Fruit fly (Drosophila melanogaster): ENCODE measurements around the gene CG43131.

The CG43131 gene

DNA sequence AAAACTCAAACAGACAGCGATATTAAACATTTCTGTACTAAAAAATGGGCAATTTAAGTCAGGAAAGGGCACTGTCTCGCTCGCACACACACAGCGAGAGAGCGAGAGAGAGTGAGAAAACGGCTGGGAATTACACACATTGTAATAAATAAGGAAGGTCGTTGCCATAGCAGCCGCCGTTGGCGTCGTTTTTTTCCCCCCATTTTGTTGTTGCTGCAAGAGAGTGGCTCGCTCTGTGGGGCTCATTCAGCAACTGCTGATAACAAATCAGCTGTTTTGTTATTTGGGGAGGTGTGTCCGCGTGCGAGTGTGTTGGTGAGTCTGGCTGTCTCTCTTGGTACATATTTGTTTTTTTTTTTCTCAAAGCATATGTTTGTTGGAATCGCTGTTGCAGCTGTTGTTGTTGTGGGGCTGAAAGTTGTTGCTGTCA lies 21.1 kb downstream of the CG43131 start:
- no peak for TF ChIP-seq noc (tag; optimal IDR thresholded peaks at IDR 0.05)

DNA sequence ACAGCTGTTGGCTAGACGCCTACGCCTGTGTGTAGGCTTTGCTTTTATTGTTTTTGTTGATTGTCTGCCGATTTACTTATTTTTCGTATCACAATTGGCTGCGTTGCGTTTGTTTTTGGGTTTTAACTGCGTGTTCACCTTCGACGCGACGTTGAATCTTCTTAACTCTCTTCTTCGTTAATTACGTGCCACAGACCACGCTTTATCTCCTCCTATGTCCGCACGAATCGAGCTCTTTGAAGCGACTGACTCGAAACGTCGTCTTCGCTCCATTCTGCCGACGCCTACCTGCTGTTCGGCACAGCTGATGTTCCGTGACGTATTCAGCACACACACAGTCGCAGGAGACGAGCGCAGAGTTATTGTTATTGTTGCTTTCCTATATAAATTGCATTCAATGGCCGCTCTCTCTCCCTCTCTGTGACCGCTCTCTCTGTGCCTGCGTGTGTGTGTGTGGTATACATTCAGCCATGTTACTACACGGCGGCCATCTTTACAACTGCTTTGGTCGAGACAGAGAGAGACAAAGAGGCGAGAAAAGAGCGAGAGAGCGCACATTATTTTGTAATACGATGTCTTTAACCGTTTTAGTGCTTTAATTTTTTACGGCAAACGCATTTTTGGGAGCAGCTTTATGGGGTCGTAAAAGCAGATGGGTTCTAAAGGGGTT lies 22.0 kb downstream of the CG43131 start, which contains the start of gene corto:
Gene corto, minus strand, starts transcription at position 251 of the 670 bp plus-strand sequence.
- TF ChIP-seq noc (tag; optimal IDR thresholded peaks at IDR 0.05) = no peak

DNA sequence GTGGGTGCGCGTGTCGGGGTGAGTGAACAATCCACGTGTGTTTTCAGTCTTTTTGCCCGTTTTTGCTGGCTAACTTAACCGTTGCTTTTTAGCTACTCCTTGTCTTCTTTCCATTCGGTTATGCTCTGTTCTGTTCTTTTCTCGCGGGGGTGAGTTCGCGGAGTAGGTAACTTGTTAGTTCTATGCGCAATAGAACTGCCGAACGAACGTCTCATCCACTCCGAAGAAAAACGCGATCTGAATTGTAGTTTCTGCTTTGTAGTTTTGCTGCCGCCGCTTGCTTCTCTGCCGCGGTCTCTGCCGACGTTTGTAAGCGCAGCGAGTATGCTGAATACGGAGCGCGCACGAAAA lies 22.5 kb downstream of the CG43131 start:
- TF ChIP-seq noc (tag; optimal IDR thresholded peaks at IDR 0.05) = no peak

DNA sequence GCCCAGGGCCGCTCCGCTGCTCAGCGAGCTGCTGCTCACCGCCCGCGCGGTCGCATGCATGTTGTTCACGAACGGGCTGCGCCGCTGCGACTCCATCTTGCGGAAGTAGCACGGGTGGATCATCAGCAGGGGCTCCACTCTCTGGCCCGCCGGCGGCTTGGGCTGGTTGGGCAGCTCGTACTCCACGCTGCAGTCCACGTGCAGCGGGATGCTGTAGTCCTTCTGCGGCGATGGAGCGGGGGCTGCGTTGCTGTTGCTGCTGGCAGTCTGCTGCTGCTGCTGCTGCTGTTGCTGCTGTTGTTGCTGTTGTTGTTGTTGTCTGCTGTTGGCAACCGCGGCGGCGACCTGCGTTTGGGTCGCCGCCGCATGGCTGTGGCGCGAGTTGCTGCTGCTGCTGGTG lies 23.6 kb downstream of the CG43131 start:
- TF ChIP-seq noc (tag; optimal IDR thresholded peaks at IDR 0.05) = no peak

DNA sequence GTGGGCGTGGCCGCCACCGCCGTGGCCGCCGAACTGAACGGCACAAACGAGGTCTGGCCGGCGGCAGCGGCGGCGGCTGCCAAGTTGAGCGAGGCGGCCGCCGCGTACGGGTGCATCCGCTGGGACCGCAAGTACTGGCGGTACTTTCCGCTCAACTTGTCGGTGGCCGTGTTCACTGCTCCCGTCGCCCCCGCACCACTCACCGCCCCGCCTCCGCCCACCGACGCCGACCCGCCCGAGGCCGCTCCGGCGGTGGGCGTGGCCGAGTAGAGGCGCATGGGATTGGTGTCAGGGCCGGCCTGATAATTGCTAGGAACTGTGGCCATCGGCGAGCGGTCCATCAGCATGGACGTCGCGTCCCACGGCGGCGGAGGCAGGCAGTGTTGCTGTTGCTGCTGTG lies 24.6 kb downstream of the CG43131 start:
- TF ChIP-seq noc (tag; optimal IDR thresholded peaks at IDR 0.05) = no peak

DNA sequence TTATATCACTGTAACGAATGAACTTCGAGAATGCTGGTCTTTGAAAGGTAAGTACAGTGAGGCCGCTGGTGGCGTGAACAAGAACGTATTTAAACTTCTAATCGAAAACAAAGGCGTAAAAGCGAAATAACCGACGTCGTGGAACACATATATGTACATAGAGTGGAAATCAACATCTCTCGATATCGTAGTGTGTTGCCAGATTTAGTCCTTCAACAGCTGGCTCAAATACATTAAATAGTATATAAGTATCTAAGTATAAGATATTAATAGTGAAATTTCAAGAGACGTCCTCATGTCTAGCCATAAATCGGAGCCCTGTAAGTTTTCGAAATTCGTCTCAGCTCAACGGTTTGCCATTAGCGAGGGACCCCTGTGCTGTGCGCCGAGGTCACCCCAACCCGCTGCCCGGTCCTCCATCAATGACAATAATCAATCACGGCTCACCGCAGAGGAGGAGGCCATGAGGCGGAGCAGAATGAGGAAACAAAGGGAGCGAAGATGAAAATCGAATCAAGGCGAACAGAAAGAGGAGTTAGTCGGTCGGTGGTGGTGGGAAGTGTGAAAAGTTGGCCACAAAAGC lies 25.9 kb downstream of the CG43131 start:
- no peak for TF ChIP-seq noc (tag; optimal IDR thresholded peaks at IDR 0.05)

DNA sequence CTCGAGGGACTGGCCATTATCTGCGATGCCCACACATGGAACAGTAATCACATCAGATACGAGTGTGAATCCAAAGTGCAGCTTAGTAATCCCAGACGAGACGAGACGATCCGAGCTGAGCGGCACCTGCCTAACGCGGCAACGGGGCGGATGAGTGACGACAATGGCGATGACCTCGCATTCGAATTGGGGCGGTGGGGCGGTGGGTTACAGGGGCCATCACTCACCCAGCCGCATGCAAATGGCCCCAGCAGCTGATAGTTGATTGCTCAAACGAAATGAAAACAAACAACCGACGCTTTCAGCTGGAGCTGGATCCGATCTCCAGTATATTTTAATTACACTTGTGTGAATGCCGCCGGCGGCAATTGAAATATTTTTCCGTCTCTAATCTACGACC lies 27.3 kb downstream of the CG43131 start:
- no peak for TF ChIP-seq noc (tag; optimal IDR thresholded peaks at IDR 0.05)

DNA sequence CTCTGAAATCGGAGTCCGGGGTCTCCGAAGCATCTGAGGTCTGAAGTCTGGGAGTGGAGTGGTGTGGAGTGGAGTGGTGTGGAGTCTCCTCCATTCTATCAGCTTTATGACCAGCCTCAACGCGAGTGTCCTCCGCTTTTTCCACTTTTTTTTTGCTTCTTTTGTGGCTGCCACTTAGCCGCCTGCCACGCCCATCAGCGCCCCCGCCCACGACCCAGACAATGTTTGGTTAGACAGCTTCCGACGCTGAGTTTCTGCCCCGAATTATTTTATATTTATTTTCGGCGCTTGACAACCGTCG lies 28.5 kb downstream of the CG43131 start:
- TF ChIP-seq noc (tag; optimal IDR thresholded peaks at IDR 0.05) = no peak

DNA sequence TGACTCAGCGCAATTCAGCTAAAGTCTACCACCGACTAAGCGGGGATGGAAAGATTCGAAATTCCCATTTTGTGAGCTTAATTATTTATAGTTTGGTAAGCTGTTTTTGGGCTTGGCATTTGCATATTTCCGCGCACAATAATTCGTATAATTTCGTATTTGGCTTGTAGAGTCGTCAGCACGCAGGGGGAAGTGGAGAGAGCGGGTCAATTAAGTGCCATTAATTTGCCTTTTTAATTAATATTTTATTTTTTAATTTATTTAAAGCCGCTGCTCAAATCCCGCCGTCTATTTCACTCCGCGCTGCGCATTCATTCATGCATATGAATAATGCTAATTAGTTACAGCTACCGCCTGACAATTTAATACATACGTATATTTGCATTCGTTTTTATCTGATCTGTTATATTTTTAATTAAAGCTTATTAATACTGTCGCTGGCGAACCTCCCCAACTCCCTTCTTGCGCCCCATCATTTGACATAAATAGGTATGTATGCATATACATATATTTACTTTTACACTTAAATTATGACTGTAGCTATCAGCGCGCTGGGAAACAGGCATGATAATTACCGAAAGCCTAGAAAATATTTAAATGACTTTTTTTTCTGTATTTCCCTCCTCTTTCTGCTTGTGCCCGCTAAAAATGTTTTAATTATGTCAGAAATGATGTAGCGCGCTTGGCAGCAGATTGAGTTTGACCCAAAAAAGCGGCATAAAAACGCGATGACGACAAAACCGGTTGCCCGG lies 29.0 kb downstream of the CG43131 start:
- no peak for TF ChIP-seq noc (tag; optimal IDR thresholded peaks at IDR 0.05)

DNA sequence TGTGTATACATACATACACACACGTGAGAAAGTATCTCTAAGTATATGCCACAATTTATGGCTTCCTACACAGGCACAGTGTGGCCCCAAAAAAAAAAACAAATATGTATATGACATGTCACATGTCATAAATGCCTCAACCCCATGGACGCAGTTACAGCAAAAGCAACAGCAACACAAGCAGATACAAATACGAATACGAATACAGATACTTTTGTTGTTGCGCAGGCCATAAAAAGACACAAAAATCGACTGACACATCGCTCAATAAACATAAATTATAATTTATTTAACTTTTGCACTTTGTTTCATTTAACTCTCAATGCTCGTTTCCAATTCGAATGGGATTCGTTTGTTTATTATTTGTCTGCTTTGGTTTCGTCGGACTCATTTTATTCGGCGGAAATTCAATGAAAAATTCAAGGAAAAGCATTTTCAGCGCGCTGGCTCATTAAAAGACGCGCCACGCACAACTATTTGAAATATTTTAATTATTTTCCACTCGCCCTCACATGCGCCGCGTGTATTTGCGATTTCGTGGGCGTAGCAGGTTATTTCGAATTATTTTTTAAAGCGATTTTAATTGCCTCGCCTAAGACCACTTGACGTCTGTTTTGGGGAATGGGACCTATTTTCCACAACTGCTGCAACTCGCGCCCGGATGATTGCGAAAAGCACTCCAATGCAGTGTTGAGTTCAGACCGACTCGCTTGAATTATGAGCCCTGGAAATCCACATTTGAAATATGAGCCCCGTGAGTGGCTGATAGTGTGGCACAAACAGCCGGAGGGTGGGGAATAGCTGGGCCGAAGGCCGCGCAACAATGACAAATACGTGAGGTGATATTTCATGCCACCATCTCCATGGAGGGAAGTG lies 31.9 kb downstream of the CG43131 start:
- no peak for TF ChIP-seq noc (tag; optimal IDR thresholded peaks at IDR 0.05)

DNA sequence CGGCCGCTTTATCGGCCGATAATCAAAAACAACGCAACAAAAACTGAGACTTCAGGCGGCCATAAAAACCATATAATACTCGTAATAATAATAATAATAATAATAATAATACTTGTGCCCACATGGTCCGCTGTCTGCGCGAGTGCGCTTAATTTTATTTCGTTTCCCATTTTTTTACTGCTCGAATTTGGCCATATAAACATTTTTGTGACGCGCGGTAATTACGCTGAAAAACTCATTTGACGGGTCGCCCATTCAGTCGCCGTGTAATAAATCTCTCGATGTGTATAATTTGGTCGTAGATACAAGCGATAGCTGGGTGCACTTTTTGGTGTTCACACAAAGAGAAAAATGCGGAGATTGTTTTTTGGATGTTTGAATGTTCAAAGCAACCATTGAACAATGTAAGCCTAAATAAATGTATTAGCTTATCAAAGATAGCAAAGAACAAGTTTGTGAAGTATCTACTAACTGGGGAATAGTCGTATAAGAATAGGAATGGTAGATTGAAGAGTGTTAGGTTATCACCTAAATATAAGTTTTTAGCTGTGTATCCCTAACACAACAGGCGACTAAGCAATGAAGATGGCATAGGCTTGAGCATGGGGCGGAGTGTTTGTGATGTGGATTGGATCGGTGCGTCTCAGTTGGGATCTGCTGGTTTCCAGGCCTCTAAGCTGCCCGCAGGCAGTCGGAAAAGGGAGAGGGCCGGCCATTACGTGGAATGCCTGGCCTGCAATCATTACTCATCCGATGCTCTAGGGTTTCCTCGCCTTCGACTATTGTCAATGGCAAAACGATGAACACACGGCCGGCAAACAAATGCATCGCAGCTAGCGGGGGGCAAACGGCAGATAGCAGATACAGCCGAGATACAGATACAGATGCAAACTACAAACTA lies 32.8 kb downstream of the CG43131 start:
- no peak for TF ChIP-seq noc (tag; optimal IDR thresholded peaks at IDR 0.05)

DNA sequence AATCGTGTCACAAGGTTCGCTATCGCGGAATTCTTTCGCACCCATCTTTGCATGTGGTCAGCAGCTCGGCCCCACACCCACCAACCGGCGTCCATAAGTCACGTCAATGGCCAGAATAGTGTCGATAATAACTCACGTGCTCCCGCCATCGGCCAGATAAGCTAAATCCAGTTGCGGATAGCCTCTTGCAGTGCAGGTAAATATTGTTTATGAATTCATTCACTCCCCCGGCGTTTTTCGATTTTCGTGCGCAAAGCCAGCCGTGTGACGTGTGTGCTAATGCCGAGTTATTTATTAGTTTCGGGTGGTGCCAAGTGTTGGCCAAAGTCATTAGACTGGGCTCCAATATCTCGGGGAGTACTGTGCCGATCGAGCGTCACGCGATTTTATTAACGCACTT lies 35.2 kb downstream of the CG43131 start:
- no peak for TF ChIP-seq noc (tag; optimal IDR thresholded peaks at IDR 0.05)

DNA sequence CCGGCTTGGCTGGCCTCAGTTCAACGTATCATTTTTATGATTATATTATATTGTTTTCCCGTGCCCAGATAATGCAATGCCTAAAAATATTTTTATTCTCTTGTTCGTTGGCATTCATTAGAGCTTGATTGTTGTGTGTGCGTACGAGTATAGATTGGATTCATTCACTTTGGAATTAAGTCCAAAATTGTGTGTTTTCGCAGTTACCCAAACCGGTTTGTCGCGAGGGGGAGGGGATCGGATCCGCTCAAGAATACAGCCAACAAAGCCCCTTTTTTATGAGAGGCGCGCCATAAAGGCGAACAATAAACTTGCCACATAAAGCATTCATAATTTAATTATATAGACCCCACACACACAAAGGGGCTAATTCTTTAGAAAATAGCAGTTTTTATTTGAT lies 41.6 kb downstream of the CG43131 start:
- no peak for TF ChIP-seq noc (tag; optimal IDR thresholded peaks at IDR 0.05)

DNA sequence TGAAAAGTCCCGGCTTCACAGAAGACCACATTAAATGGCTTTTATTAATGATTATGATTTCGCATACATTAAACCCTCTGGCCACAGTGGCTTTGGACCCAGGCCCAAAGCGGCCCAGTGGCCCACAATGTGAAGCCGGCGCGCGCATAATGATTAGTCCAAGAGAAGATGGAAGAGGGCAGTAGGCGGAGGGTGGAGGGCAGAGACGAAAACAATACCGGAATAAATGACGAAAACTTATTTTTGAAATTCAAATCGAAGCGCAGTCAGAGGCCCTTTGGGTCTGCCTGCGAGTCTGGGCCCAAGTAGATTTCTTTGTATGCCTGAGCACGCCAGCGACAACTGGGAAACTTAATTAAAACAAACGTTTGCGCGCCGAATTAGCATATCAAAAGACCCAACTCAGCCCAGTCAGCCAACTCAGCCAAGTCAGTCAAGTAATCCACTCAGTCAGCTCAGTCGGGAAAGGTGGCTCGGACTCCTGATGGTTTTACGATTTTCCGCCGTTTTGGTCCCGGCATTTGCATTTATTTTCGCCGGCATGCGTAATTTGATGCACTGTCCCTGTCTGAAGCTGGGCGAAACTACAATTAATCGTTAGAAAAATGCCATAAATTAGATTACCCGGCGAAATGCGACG lies 42.3 kb downstream of the CG43131 start:
- TF ChIP-seq noc (tag; optimal IDR thresholded peaks at IDR 0.05) = no peak

DNA sequence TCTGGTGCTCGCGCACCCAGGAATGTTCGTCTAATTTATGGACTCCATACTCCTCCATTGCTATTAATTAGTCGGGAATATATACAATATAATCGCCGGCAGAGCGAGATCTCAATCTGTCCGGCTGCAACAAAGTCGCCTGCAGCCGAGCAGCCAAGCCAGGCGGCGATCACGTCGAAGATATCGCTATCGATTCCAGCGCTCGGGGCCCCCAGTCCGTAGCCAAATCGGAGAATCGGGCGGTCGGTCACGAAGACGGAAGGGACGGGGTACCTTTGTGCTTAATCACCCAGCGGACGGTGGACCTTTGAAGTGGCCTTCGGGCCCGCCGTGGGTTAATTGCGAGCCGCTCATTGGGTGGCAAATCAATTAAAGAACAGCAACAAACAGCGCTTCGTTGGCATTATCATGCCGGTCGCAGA lies 43.3 kb downstream of the CG43131 start:
- TF ChIP-seq noc (tag; optimal IDR thresholded peaks at IDR 0.05) = no peak
